Worm (Caenorhabditis elegans) whole organism, L1 larva: Measurements from ENCODE around the gene F29A7.8.

Experiments
- C16A3.4 ChIP-seq: fragments of 150-350 bp; optimal IDR thresholded peaks from 2 replicates; lab custom pipeline; 2014; ENCODE audit warnings: missing biosample characterization, missing genetic modification characterization
- F16B12.6 ChIP-seq: fragments of 150-350 bp; optimal IDR thresholded peaks from 2 replicates; lab custom pipeline; 2014; ENCODE audit warnings: missing biosample characterization, missing genetic modification characterization
- aha-1 ChIP-seq: fragments of 150-350 bp; optimal IDR thresholded peaks from 2 replicates; lab custom pipeline; 2014; ENCODE audit warnings: missing biosample characterization, missing genetic modification characterization
- alr-1 ChIP-seq: fragments of 200-800 bp; sonication (Bioruptor generic); optimal IDR thresholded peaks from 2 replicates; lab custom pipeline; 2018; ENCODE audit warnings: borderline replicate concordance, mild to moderate bottlenecking, missing genetic modification characterization, missing compliant biosample characterization
- aly-2 ChIP-seq: fragments of 150-350 bp; optimal IDR thresholded peaks from 2 replicates; lab custom pipeline; 2014; ENCODE audit warnings: missing biosample characterization, missing genetic modification characterization
- ceh-8 ChIP-seq: fragments of 200-800 bp; sonication (Bioruptor generic); optimal IDR thresholded peaks from 2 replicates; lab custom pipeline; 2018; ENCODE audit warnings: mild to moderate bottlenecking, missing genetic modification characterization, moderate library complexity, missing compliant biosample characterization
- ceh-90 ChIP-seq: sonication (generic microtip); optimal IDR thresholded peaks from 2 replicates; lab custom pipeline; 2016; ENCODE audit warnings: missing genetic modification characterization, missing compliant biosample characterization
- egl-27 ChIP-seq, 2 experiments: fragments of 150-350 bp in 1 of 2; sonication (generic microtip); optimal IDR thresholded peaks; 3 replicates each; lab custom pipeline; 2017 to 2018; ENCODE audit warnings: missing biosample characterization in 2 of 2, missing genetic modification characterization in 2 of 2, missing genetic modification reagents in 2 of 2
- elt-2 ChIP-seq: sonication (generic microtip); optimal IDR thresholded peaks from 2 replicates; lab custom pipeline; 2016; ENCODE audit warnings: missing genetic modification characterization, mild to moderate bottlenecking, inconsistent platforms, missing compliant biosample characterization, missing genetic modification reagents
- elt-3 ChIP-seq, 6 experiments: fragments of 150-350 bp in 1 of 6; sonication (generic microtip); optimal IDR thresholded peaks; 2 replicates each; lab custom pipeline; 2017 to 2018; ENCODE audit warnings: missing biosample characterization in 6 of 6, missing genetic modification characterization in 6 of 6, inconsistent platforms in 1 of 6
- ets-5 ChIP-seq: fragments of 200-800 bp; sonication (Bioruptor generic); IDR thresholded peaks from 2 replicates; pipeline ENCODE4 v1.3.6; 2022; ENCODE audit warnings: missing genetic modification characterization, missing compliant biosample characterization
- fkh-4 ChIP-seq: sonication (generic microtip); optimal IDR thresholded peaks from 2 replicates; lab custom pipeline; 2016; ENCODE audit warnings: missing compliant biosample characterization, missing genetic modification characterization, borderline replicate concordance
- fkh-8 ChIP-seq: sonication (generic microtip); optimal IDR thresholded peaks from 2 replicates; lab custom pipeline; 2016; ENCODE audit warnings: mild to moderate bottlenecking, missing genetic modification characterization, missing compliant biosample characterization
- hlh-17 ChIP-seq: fragments of 200-800 bp; sonication (Bioruptor generic); optimal IDR thresholded peaks from 2 replicates; lab custom pipeline; 2018; ENCODE audit warnings: missing genetic modification characterization, mild to moderate bottlenecking, missing compliant biosample characterization, moderate library complexity, borderline replicate concordance
- lin-14 ChIP-seq: fragments of 200-800 bp; sonication (Bioruptor generic); optimal IDR thresholded peaks from 2 replicates; lab custom pipeline; 2018; ENCODE audit warnings: mild to moderate bottlenecking, missing genetic modification characterization, moderate library complexity, missing compliant biosample characterization
- mab-9 ChIP-seq: fragments of 200-800 bp; sonication (Bioruptor generic); IDR thresholded peaks from 2 replicates; pipeline ENCODE4 v1.3.6; 2022; ENCODE audit warnings: missing genetic modification reagents, missing genetic modification characterization, missing compliant biosample characterization
- mef-2 ChIP-seq: fragments of 150-350 bp; optimal IDR thresholded peaks from 2 replicates; lab custom pipeline; 2014; ENCODE audit warnings: missing biosample characterization, missing genetic modification characterization
- mep-1 ChIP-seq: fragments of 150-350 bp; optimal IDR thresholded peaks from 2 replicates; lab custom pipeline; 2014; ENCODE audit warnings: missing biosample characterization, missing genetic modification characterization
- nhr-12 ChIP-seq: sonication (generic microtip); optimal IDR thresholded peaks from 2 replicates; lab custom pipeline; 2017; ENCODE audit warnings: missing biosample characterization, missing genetic modification characterization
- nhr-19 ChIP-seq: fragments of 200-800 bp; sonication (Bioruptor generic); conservative IDR thresholded peaks from 2 replicates; pipeline ENCODE4 v1.3.6; 2022; ENCODE audit warnings: missing genetic modification characterization, missing compliant biosample characterization
- nhr-20 ChIP-seq: sonication (generic microtip); optimal IDR thresholded peaks from 2 replicates; lab custom pipeline; 2016; ENCODE audit warnings: mild to moderate bottlenecking, missing genetic modification characterization, missing compliant biosample characterization
- nhr-237 ChIP-seq: fragments of 150-350 bp; optimal IDR thresholded peaks from 2 replicates; lab custom pipeline; 2014; ENCODE audit warnings: missing biosample characterization, missing genetic modification characterization
- nhr-28 ChIP-seq: fragments of 150-350 bp; optimal IDR thresholded peaks from 2 replicates; lab custom pipeline; 2014; ENCODE audit warnings: missing biosample characterization, missing genetic modification characterization
- nhr-76 ChIP-seq: sonication (generic microtip); optimal IDR thresholded peaks from 2 replicates; lab custom pipeline; 2017; ENCODE audit warnings: missing biosample characterization, missing genetic modification characterization
- nhr-77 ChIP-seq: fragments of 150-350 bp; optimal IDR thresholded peaks from 2 replicates; lab custom pipeline; 2014; ENCODE audit warnings: missing biosample characterization, missing genetic modification characterization
- pag-3 ChIP-seq: sonication (generic microtip); optimal IDR thresholded peaks from 2 replicates; lab custom pipeline; 2017; ENCODE audit warnings: missing genetic modification characterization, mild to moderate bottlenecking, missing compliant biosample characterization, antibody characterized with exemption, borderline replicate concordance; ENCODE audit not compliant: insufficient read depth
- pax-3 ChIP-seq: fragments of 200-800 bp; sonication (Bioruptor generic); optimal IDR thresholded peaks from 2 replicates; lab custom pipeline; 2018; ENCODE audit warnings: mild to moderate bottlenecking, missing genetic modification characterization, moderate library complexity, missing compliant biosample characterization
- rnt-1 ChIP-seq: sonication (generic microtip); optimal IDR thresholded peaks from 2 replicates; lab custom pipeline; 2016; ENCODE audit warnings: mild to moderate bottlenecking, missing genetic modification characterization, moderate library complexity, missing compliant biosample characterization
- skn-1 ChIP-seq: fragments of 150-350 bp; optimal IDR thresholded peaks from 2 replicates; lab custom pipeline; 2014; ENCODE audit warnings: missing biosample characterization, missing genetic modification characterization
- snpc-4 ChIP-seq: fragments of 150-350 bp; optimal IDR thresholded peaks from 2 replicates; lab custom pipeline; 2014; ENCODE audit warnings: missing biosample characterization, missing genetic modification characterization
- snu-23 ChIP-seq: sonication (generic microtip); optimal IDR thresholded peaks from 2 replicates; lab custom pipeline; 2016; ENCODE audit warnings: missing genetic modification characterization, missing compliant biosample characterization
- sptf-1 ChIP-seq: fragments of 150-350 bp; optimal IDR thresholded peaks from 2 replicates; lab custom pipeline; 2014; ENCODE audit warnings: missing biosample characterization, missing genetic modification characterization
- sup-37 ChIP-seq: fragments of 200-800 bp; sonication (Bioruptor generic); optimal IDR thresholded peaks from 2 replicates; lab custom pipeline; 2018; ENCODE audit warnings: mild to moderate bottlenecking, missing genetic modification characterization, missing compliant biosample characterization
- swsn-7 ChIP-seq: sonication (generic microtip); optimal IDR thresholded peaks from 2 replicates; lab custom pipeline; 2016; ENCODE audit warnings: missing genetic modification characterization, missing compliant biosample characterization
- tbx-2 ChIP-seq: sonication (generic microtip); optimal IDR thresholded peaks from 2 replicates; lab custom pipeline; 2016; ENCODE audit warnings: missing genetic modification characterization, missing compliant biosample characterization
- unc-130 ChIP-seq: fragments of 150-350 bp; optimal IDR thresholded peaks from 2 replicates; lab custom pipeline; 2017; ENCODE audit warnings: missing biosample characterization, missing genetic modification characterization, inconsistent platforms
- unc-98 ChIP-seq: fragments of 200-800 bp; sonication (Bioruptor generic); IDR thresholded peaks from 2 replicates; pipeline ENCODE4 v1.3.6; 2022; ENCODE audit warnings: missing genetic modification characterization, missing compliant biosample characterization
- vab-15 ChIP-seq: sonication (generic microtip); optimal IDR thresholded peaks from 2 replicates; lab custom pipeline; 2017; ENCODE audit warnings: missing genotype, mild to moderate bottlenecking, missing genetic modification characterization, missing compliant biosample characterization

F29A7.8 gene

DNA sequence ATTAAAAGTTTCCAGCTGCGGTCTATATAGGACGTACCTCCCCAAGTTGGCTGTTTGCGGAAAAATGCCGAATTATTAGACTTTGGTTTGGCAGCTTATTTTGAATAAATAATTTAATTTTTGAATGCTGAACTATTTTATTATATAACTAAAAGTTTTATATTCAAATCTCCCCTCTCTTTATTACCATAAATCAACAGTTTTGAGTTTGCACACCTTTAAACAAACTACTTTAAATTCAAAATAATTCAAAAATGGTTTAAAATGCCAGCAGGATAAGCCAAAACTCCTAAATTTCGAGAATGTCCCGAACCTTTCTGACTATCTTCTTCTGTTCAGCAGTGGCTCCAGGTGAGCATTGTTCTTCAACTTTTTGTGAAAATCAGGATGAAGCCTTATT is 21.4 kb upstream of the F29A7.8 start, which contains the start of gene F08D12.3:
F08D12.3 (plus strand) TSS at position 301 of the 400 bp plus-strand sequence.
- TF ChIP-seq rnt-1 = no peak
- TF ChIP-seq nhr-76 (tag; lab: Kevin White, UChicago) = no peak
- TF ChIP-seq sptf-1 (tag; lab: Kevin White, UChicago) = no peak
- no peak for TF ChIP-seq C16A3.4
- TF ChIP-seq mab-9 (GFP tag; lab: Robert Waterston, UW) = no peak
- TF ChIP-seq pax-3 (tag; lab: Kevin White, UChicago) = no peak
- no peak for TF ChIP-seq ceh-8 (GFP tag; lab: Kevin White, UChicago)
- TF ChIP-seq nhr-19 (GFP tag; lab: Robert Waterston, UW) = no peak
- TF ChIP-seq ets-5 (GFP tag; lab: Robert Waterston, UW) = no peak
- no peak for TF ChIP-seq fkh-8 (tag; lab: Kevin White, UChicago)
- no peak for TF ChIP-seq lin-14 (GFP tag; lab: Kevin White, UChicago)
- no peak for TF ChIP-seq aly-2 (tag; lab: Kevin White, UChicago)
- TF ChIP-seq nhr-237 (tag; lab: Kevin White, UChicago) = no peak
- no peak for TF ChIP-seq elt-2 (tag; lab: Kevin White, UChicago)
- no peak for TF ChIP-seq egl-27 (tag; optimal IDR thresholded peaks at IDR 0.05; lab: Kevin White, UChicago)
- no peak for TF ChIP-seq alr-1 (tag; lab: Kevin White, UChicago)
- no peak for TF ChIP-seq tbx-2 (tag; lab: Kevin White, UChicago)
- no peak for TF ChIP-seq nhr-77 (tag; lab: Kevin White, UChicago)
- TF ChIP-seq unc-98 = no peak

DNA sequence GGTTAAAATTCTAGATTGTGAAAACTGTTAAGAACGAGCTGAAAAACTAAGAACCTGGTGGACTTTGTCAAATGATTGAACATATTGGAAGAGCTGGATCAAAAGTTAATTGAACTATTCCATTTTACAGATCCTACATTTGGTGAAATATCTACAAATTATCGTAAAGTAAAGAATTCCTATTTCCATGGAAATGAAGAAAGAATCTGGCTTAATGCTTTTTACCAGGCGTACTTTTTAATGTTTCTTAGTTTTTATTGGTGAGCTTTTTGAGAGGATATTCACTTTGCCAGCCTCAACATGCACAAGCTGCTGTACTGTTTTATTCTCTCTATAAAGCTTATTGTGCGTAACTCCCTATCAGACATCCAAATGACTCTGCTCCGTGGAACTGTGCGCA is 20.0 kb upstream of the F29A7.8 start, which contains the start of gene F08D12.4:
F08D12.4 (plus strand) TSS at position 301 of the 400 bp plus-strand sequence.
- TF ChIP-seq sup-37 (GFP tag; lab: Kevin White, UChicago) (no peak), ceh-90 (tag; lab: Kevin White, UChicago) (no peak), mep-1 (tag; lab: Kevin White, UChicago) (no peak), vab-15 (no peak), nhr-20 (tag; lab: Kevin White, UChicago) (no peak), pag-3 (no peak), nhr-76 (tag; lab: Kevin White, UChicago) (no peak), hlh-17 (no peak), egl-27 (tag; optimal IDR thresholded peaks at IDR 0.05; lab: Kevin White, UChicago) (no peak), swsn-7 (no peak)

- TF ChIP-seq snpc-4 (no peak), ceh-90 (tag; lab: Kevin White, UChicago) (no peak), unc-130 (no peak), mef-2 (tag; lab: Kevin White, UChicago) (no peak), vab-15 (no peak), snu-23 (no peak), unc-98 (no peak), fkh-4 (no peak), lin-14 (GFP tag; lab: Kevin White, UChicago) (no peak), sptf-1 (tag; lab: Kevin White, UChicago) (no peak), fkh-8 (tag; lab: Kevin White, UChicago) (no peak), nhr-12 (no peak), mep-1 (tag; lab: Kevin White, UChicago) (no peak), nhr-19 (GFP tag; lab: Robert Waterston, UW) (no peak), F16B12.6 (tag; lab: Kevin White, UChicago) (no peak), nhr-28 (no peak), aha-1 (tag; lab: Kevin White, UChicago) (no peak), elt-3 (tag; optimal IDR thresholded peaks at IDR 0.05; lab: Kevin White, UChicago) (no peak), skn-1 (tag; lab: Kevin White, UChicago) (no peak)
- TF ChIP-seq, all 84 proteins: peak for 0
Measured at ce11 chrII:2774904-2775303, 17.1 kb upstream of the F29A7.8 start, which contains the start of gene fbxb-111. TSS of gene fbxb-111 (minus strand) at chrII:2775004.
